Fruit fly (Drosophila melanogaster): ENCODE results near the gene CG15537.

- TF ChIP-seq Hnf4 (GFP tag; optimal IDR thresholded peaks at IDR 0.05) (no peak), br (GFP tag; optimal IDR thresholded peaks at IDR 0.05) (no peak), Abd-B (GFP tag; optimal IDR thresholded peaks at IDR 0.05) (no peak), usp (GFP tag; optimal IDR thresholded peaks at IDR 0.05) (no peak), fru (GFP tag; optimal IDR thresholded peaks at IDR 0.05) (no peak), rgr (GFP tag; optimal IDR thresholded peaks at IDR 0.05) (no peak), sage (GFP tag; optimal IDR thresholded peaks at IDR 0.05) (no peak), Dfd (GFP tag; optimal IDR thresholded peaks at IDR 0.05) (no peak), psq (GFP tag; optimal IDR thresholded peaks at IDR 0.05) (no peak)
These were observed 57.9 kb downstream of the CG15537 start for dm6 chr3R:30385531-30385930.

Data from whole organism, wandering third instar larva.